Fruit fly (Drosophila melanogaster) whole organism, embryonic: Measurements from ENCODE around the gene VGlut.

Experiments
- Dref ChIP-seq: fragments of 200-800 bp; sonication (Bioruptor generic); IDR thresholded peaks from 2 replicates; pipeline ENCODE4 v1.3.6; 2022; ENCODE audit warnings: missing biosample characterization, missing genetic modification characterization
- NfI ChIP-seq: fragments of 200-800 bp; sonication (Bioruptor generic); optimal IDR thresholded peaks from 3 replicates; lab custom pipeline; 2018; ENCODE audit warnings: missing biosample characterization, mild to moderate bottlenecking, missing genetic modification characterization, moderate library complexity

- TF ChIP-seq NfI (GFP tag; lab: Kevin White, UChicago): no peak
- TF ChIP-seq Dref (GFP tag; lab: Robert Waterston, UW): no peak
Observed at dm6 chr2L:2430251-2430650, 30.2 kb downstream of the VGlut start.
